Worm (Caenorhabditis elegans): ENCODE results near the gene cnc-10.

cnc-10 gene

ce11 chrV:11190983-11191382, 8.0 kb downstream of the cnc-10 start, which contains the start of gene lgc-49:
lgc-49 (plus strand) TSS chrV:11191283.
- no peak for TF ChIP-seq scrt-1 (GFP tag; IDR thresholded peaks at IDR 0.05)
- no peak for TF ChIP-seq flt-1 (GFP tag; IDR thresholded peaks at IDR 0.05)
- no peak for TF ChIP-seq ceh-36 (tag; optimal IDR thresholded peaks at IDR 0.05)
- no peak for TF ChIP-seq tra-4 (tag; optimal IDR thresholded peaks at IDR 0.05)
- no peak for TF ChIP-seq ets-7 (tag; optimal IDR thresholded peaks at IDR 0.05)
- no peak for TF ChIP-seq pes-1 (GFP tag; IDR thresholded peaks at IDR 0.05)
- TF ChIP-seq hmg-4 (GFP tag; optimal IDR thresholded peaks at IDR 0.05): no peak
- no peak for TF ChIP-seq tbx-37 (GFP tag; conservative IDR thresholded peaks at IDR 0.05)
- no peak for TF ChIP-seq aly-1 (tag; optimal IDR thresholded peaks at IDR 0.05)
- TF ChIP-seq tbx-11 (GFP tag; IDR thresholded peaks at IDR 0.05): no peak
- no peak for TF ChIP-seq F13C5.2 (tag; optimal IDR thresholded peaks at IDR 0.05)
- no peak for TF ChIP-seq sea-1 (GFP tag; conservative IDR thresholded peaks at IDR 0.05)
- no peak for TF ChIP-seq ama-1 (optimal IDR thresholded peaks at IDR 0.05)
- no peak for TF ChIP-seq hmbx-1 (tag; optimal IDR thresholded peaks at IDR 0.05)
- no peak for TF ChIP-seq hnd-1 (tag; optimal IDR thresholded peaks at IDR 0.05)
- TF ChIP-seq ceh-13 (GFP tag; optimal IDR thresholded peaks at IDR 0.05): no peak

- TF ChIP-seq tra-4 (tag; optimal IDR thresholded peaks at IDR 0.05) (no peak), scrt-1 (GFP tag; IDR thresholded peaks at IDR 0.05) (no peak), ceh-13 (GFP tag; optimal IDR thresholded peaks at IDR 0.05) (no peak), ama-1 (optimal IDR thresholded peaks at IDR 0.05) (no peak), ets-7 (tag; optimal IDR thresholded peaks at IDR 0.05) (no peak), F13C5.2 (tag; optimal IDR thresholded peaks at IDR 0.05) (no peak), flt-1 (GFP tag; IDR thresholded peaks at IDR 0.05) (no peak), hnd-1 (tag; optimal IDR thresholded peaks at IDR 0.05) (no peak), aly-1 (tag; optimal IDR thresholded peaks at IDR 0.05) (no peak), tbx-37 (GFP tag; conservative IDR thresholded peaks at IDR 0.05) (no peak), tbx-11 (GFP tag; IDR thresholded peaks at IDR 0.05) (no peak), ceh-36 (tag; optimal IDR thresholded peaks at IDR 0.05) (no peak), B0310.2 (tag; optimal IDR thresholded peaks at IDR 0.05) (no peak), hmg-4 (GFP tag; optimal IDR thresholded peaks at IDR 0.05) (no peak), hmbx-1 (tag; optimal IDR thresholded peaks at IDR 0.05) (no peak)
Measured at ce11 chrV:11196109-11196508, 13.1 kb downstream of the cnc-10 start, which contains the start of gene clc-6. clc-6 (minus strand) TSS chrV:11196209.

- no peak for TF ChIP-seq ceh-13 (GFP tag; optimal IDR thresholded peaks at IDR 0.05)
- no peak for TF ChIP-seq B0310.2 (tag; optimal IDR thresholded peaks at IDR 0.05)
- TF ChIP-seq hmbx-1 (tag; optimal IDR thresholded peaks at IDR 0.05): no peak
- no peak for TF ChIP-seq ceh-36 (tag; optimal IDR thresholded peaks at IDR 0.05)
- TF ChIP-seq hnd-1 (tag; optimal IDR thresholded peaks at IDR 0.05): no peak
- no peak for TF ChIP-seq tra-4 (tag; optimal IDR thresholded peaks at IDR 0.05)
- TF ChIP-seq tbx-11 (GFP tag; IDR thresholded peaks at IDR 0.05): no peak
- no peak for TF ChIP-seq aly-1 (tag; optimal IDR thresholded peaks at IDR 0.05)
- no peak for TF ChIP-seq ama-1 (optimal IDR thresholded peaks at IDR 0.05)
- no peak for TF ChIP-seq sea-1 (GFP tag; conservative IDR thresholded peaks at IDR 0.05)
- no peak for TF ChIP-seq scrt-1 (GFP tag; IDR thresholded peaks at IDR 0.05)
- no peak for TF ChIP-seq flt-1 (GFP tag; IDR thresholded peaks at IDR 0.05)
- TF ChIP-seq hmg-4 (GFP tag; optimal IDR thresholded peaks at IDR 0.05): no peak
- TF ChIP-seq pes-1 (GFP tag; IDR thresholded peaks at IDR 0.05): no peak
Measured at ce11 chrV:11196631-11197258, 13.7 kb downstream of the cnc-10 start.

- no peak for TF ChIP-seq sea-1 (GFP tag; conservative IDR thresholded peaks at IDR 0.05)
- no peak for TF ChIP-seq ets-7 (tag; optimal IDR thresholded peaks at IDR 0.05)
- TF ChIP-seq ceh-13 (GFP tag; optimal IDR thresholded peaks at IDR 0.05): no peak
- TF ChIP-seq scrt-1 (GFP tag; IDR thresholded peaks at IDR 0.05): no peak
- TF ChIP-seq aly-1 (tag; optimal IDR thresholded peaks at IDR 0.05): no peak
- no peak for TF ChIP-seq tbx-11 (GFP tag; IDR thresholded peaks at IDR 0.05)
- TF ChIP-seq hmbx-1 (tag; optimal IDR thresholded peaks at IDR 0.05): no peak
- TF ChIP-seq hnd-1 (tag; optimal IDR thresholded peaks at IDR 0.05): no peak
- no peak for TF ChIP-seq ama-1 (optimal IDR thresholded peaks at IDR 0.05)
- no peak for TF ChIP-seq pes-1 (GFP tag; IDR thresholded peaks at IDR 0.05)
- no peak for TF ChIP-seq tbx-37 (GFP tag; conservative IDR thresholded peaks at IDR 0.05)
- no peak for TF ChIP-seq B0310.2 (tag; optimal IDR thresholded peaks at IDR 0.05)
- TF ChIP-seq hmg-4 (GFP tag; optimal IDR thresholded peaks at IDR 0.05): no peak
- no peak for TF ChIP-seq flt-1 (GFP tag; IDR thresholded peaks at IDR 0.05)
- TF ChIP-seq tra-4 (tag; optimal IDR thresholded peaks at IDR 0.05): no peak
- TF ChIP-seq F13C5.2 (tag; optimal IDR thresholded peaks at IDR 0.05): no peak
- TF ChIP-seq ceh-36 (tag; optimal IDR thresholded peaks at IDR 0.05): no peak
Measured at ce11 chrV:11198094-11198493, 15.1 kb downstream of the cnc-10 start.

ce11 chrV:11199497-11199896, 16.5 kb downstream of the cnc-10 start:
- TF ChIP-seq tra-4 (tag; optimal IDR thresholded peaks at IDR 0.05): no peak
- no peak for TF ChIP-seq flt-1 (GFP tag; IDR thresholded peaks at IDR 0.05)
- TF ChIP-seq B0310.2 (tag; optimal IDR thresholded peaks at IDR 0.05): no peak
- no peak for TF ChIP-seq ceh-13 (GFP tag; optimal IDR thresholded peaks at IDR 0.05)
- no peak for TF ChIP-seq tbx-11 (GFP tag; IDR thresholded peaks at IDR 0.05)
- TF ChIP-seq hmg-4 (GFP tag; optimal IDR thresholded peaks at IDR 0.05): no peak

ce11 chrV:11200316-11200715, 17.3 kb downstream of the cnc-10 start, which contains the start of gene K10D6.3:
K10D6.3 (plus strand) TSS chrV:11200616.
- no peak for TF ChIP-seq tbx-37 (GFP tag; conservative IDR thresholded peaks at IDR 0.05)
- no peak for TF ChIP-seq hmbx-1 (tag; optimal IDR thresholded peaks at IDR 0.05)
- no peak for TF ChIP-seq sea-1 (GFP tag; conservative IDR thresholded peaks at IDR 0.05)
- no peak for TF ChIP-seq scrt-1 (GFP tag; IDR thresholded peaks at IDR 0.05)
- TF ChIP-seq tra-4 (tag; optimal IDR thresholded peaks at IDR 0.05): no peak

ce11 chrV:11201826-11202565, 19.0 kb downstream of the cnc-10 start, which contains the start of gene K10D6.4:
K10D6.4 (plus strand) TSS chrV:11201925.
- no peak for TF ChIP-seq B0310.2 (tag; optimal IDR thresholded peaks at IDR 0.05)
- TF ChIP-seq ets-7 (tag; optimal IDR thresholded peaks at IDR 0.05): no peak
- no peak for TF ChIP-seq tra-4 (tag; optimal IDR thresholded peaks at IDR 0.05)
- no peak for TF ChIP-seq F13C5.2 (tag; optimal IDR thresholded peaks at IDR 0.05)
- TF ChIP-seq flt-1 (GFP tag; IDR thresholded peaks at IDR 0.05): no peak
- TF ChIP-seq aly-1 (tag; optimal IDR thresholded peaks at IDR 0.05): no peak
- no peak for TF ChIP-seq tbx-37 (GFP tag; conservative IDR thresholded peaks at IDR 0.05)
- no peak for TF ChIP-seq hnd-1 (tag; optimal IDR thresholded peaks at IDR 0.05)
- TF ChIP-seq tbx-11 (GFP tag; IDR thresholded peaks at IDR 0.05): no peak
- TF ChIP-seq hmg-4 (GFP tag; optimal IDR thresholded peaks at IDR 0.05): no peak
- TF ChIP-seq scrt-1 (GFP tag; IDR thresholded peaks at IDR 0.05): no peak
- TF ChIP-seq pes-1 (GFP tag; IDR thresholded peaks at IDR 0.05): no peak
- no peak for TF ChIP-seq hmbx-1 (tag; optimal IDR thresholded peaks at IDR 0.05)
- no peak for TF ChIP-seq ceh-36 (tag; optimal IDR thresholded peaks at IDR 0.05)
- no peak for TF ChIP-seq sea-1 (GFP tag; conservative IDR thresholded peaks at IDR 0.05)
- no peak for TF ChIP-seq ceh-13 (GFP tag; optimal IDR thresholded peaks at IDR 0.05)
